Fruit fly (Drosophila melanogaster): Measurements from ENCODE around the gene CG42699.

CG42699 gene

dm6 chrX:5723577-5723976 is 40.8 kb upstream of the CG42699 start:
- TF ChIP-seq Clk (GFP tag; optimal IDR thresholded peaks at IDR 0.05) (no peak), cic (GFP tag; optimal IDR thresholded peaks at IDR 0.05) (no peak)

dm6 chrX:5724151-5724699 is 40.1 kb upstream of the CG42699 start:
- no peak for TF ChIP-seq Crg-1 (GFP tag; optimal IDR thresholded peaks at IDR 0.05)
- no peak for TF ChIP-seq Clk (GFP tag; optimal IDR thresholded peaks at IDR 0.05)
- TF ChIP-seq CG5204 (GFP tag; optimal IDR thresholded peaks at IDR 0.05): no peak
- TF ChIP-seq ovo (GFP tag; optimal IDR thresholded peaks at IDR 0.05): no peak
- TF ChIP-seq CG11617 (GFP tag; optimal IDR thresholded peaks at IDR 0.05): no peak
- no peak for TF ChIP-seq toe (GFP tag; optimal IDR thresholded peaks at IDR 0.05)
- no peak for TF ChIP-seq bab1 (GFP tag; optimal IDR thresholded peaks at IDR 0.05)
- TF ChIP-seq Mnt (GFP tag; optimal IDR thresholded peaks at IDR 0.05): no peak
- no peak for TF ChIP-seq CG14711 (tag; optimal IDR thresholded peaks at IDR 0.05)
- no peak for TF ChIP-seq Hr96 (GFP tag; optimal IDR thresholded peaks at IDR 0.05)
- no peak for TF ChIP-seq tj (GFP tag; optimal IDR thresholded peaks at IDR 0.05)

dm6 chrX:5724744-5725185 is 39.6 kb upstream of the CG42699 start:
- TF ChIP-seq CG14711 (tag; optimal IDR thresholded peaks at IDR 0.05) (peak; percentile 18), bab1 (GFP tag; optimal IDR thresholded peaks at IDR 0.05) (peak; percentile 6), CG7045 (GFP tag; optimal IDR thresholded peaks at IDR 0.05) (peak; percentile 32), pad (GFP tag; optimal IDR thresholded peaks at IDR 0.05) (peak; percentile 59), CG7101 (tag; optimal IDR thresholded peaks at IDR 0.05) (peak; percentile 31), CG5204 (GFP tag; optimal IDR thresholded peaks at IDR 0.05) (no peak), Hr96 (GFP tag; optimal IDR thresholded peaks at IDR 0.05) (no peak)

dm6 chrX:5732440-5732839 is 31.9 kb upstream of the CG42699 start, which contains the start of gene CG15773:
Gene CG15773 (plus strand): TSS chrX:5732740.
- no peak for TF ChIP-seq Mnt (GFP tag; optimal IDR thresholded peaks at IDR 0.05)

dm6 chrX:5735268-5735941 is 28.9 kb upstream of the CG42699 start:
- TF ChIP-seq ovo (GFP tag; optimal IDR thresholded peaks at IDR 0.05) (no peak), CG14711 (tag; optimal IDR thresholded peaks at IDR 0.05) (peak; percentile 95), Crg-1 (GFP tag; optimal IDR thresholded peaks at IDR 0.05) (peak; percentile 83), CG7101 (tag; optimal IDR thresholded peaks at IDR 0.05) (peak; percentile 97), CG11617 (GFP tag; optimal IDR thresholded peaks at IDR 0.05) (peak; percentile 88), tj (GFP tag; optimal IDR thresholded peaks at IDR 0.05) (peak; percentile 82), CG12768 (GFP tag; optimal IDR thresholded peaks at IDR 0.05) (peak; percentile 65), CG1620 (GFP tag; optimal IDR thresholded peaks at IDR 0.05) (peak; percentile 85), Clk (GFP tag; optimal IDR thresholded peaks at IDR 0.05) (peak; percentile 20), CG7045 (GFP tag; optimal IDR thresholded peaks at IDR 0.05) (peak; percentile 77), toe (GFP tag; optimal IDR thresholded peaks at IDR 0.05) (peak; percentile 73), CG33017 (tag; optimal IDR thresholded peaks at IDR 0.05) (peak; percentile 95), bab1 (GFP tag; optimal IDR thresholded peaks at IDR 0.05) (peak; percentile 99), Hr96 (GFP tag; optimal IDR thresholded peaks at IDR 0.05) (peak; percentile 86), CG5204 (GFP tag; optimal IDR thresholded peaks at IDR 0.05) (peak; percentile 77), pad (GFP tag; optimal IDR thresholded peaks at IDR 0.05) (peak; percentile 81), cnc (optimal IDR thresholded peaks at IDR 0.05) (no peak), kay (GFP tag; ENCODE audit: borderline replicate concordance) (no peak), cic (GFP tag; optimal IDR thresholded peaks at IDR 0.05) (peak; percentile 7), Mnt (GFP tag; optimal IDR thresholded peaks at IDR 0.05) (peak; percentile 88)

- no peak for TF ChIP-seq Mnt (GFP tag; optimal IDR thresholded peaks at IDR 0.05)
- peak; percentile 11 for TF ChIP-seq cic (GFP tag; optimal IDR thresholded peaks at IDR 0.05)
- TF ChIP-seq CG11617 (GFP tag; optimal IDR thresholded peaks at IDR 0.05): no peak
- TF ChIP-seq cnc (optimal IDR thresholded peaks at IDR 0.05): no peak
- no peak for TF ChIP-seq toe (GFP tag; optimal IDR thresholded peaks at IDR 0.05)
- TF ChIP-seq CG14711 (tag; optimal IDR thresholded peaks at IDR 0.05): peak; percentile 4
- TF ChIP-seq kay (GFP tag; ENCODE audit: borderline replicate concordance): no peak
- peak; percentile 17 for TF ChIP-seq CG7045 (GFP tag; optimal IDR thresholded peaks at IDR 0.05)
- no peak for TF ChIP-seq bab1 (GFP tag; optimal IDR thresholded peaks at IDR 0.05)
- TF ChIP-seq Hr96 (GFP tag; optimal IDR thresholded peaks at IDR 0.05): no peak
- no peak for TF ChIP-seq ovo (GFP tag; optimal IDR thresholded peaks at IDR 0.05)
- peak; percentile 19 for TF ChIP-seq pad (GFP tag; optimal IDR thresholded peaks at IDR 0.05)
- TF ChIP-seq tj (GFP tag; optimal IDR thresholded peaks at IDR 0.05): peak; percentile 87
- no peak for TF ChIP-seq CG12768 (GFP tag; optimal IDR thresholded peaks at IDR 0.05)
- TF ChIP-seq CG7101 (tag; optimal IDR thresholded peaks at IDR 0.05): no peak
These were observed 27.2 kb upstream of the CG42699 start for dm6 chrX:5737157-5737556.

dm6 chrX:5737676-5738220 is 26.6 kb upstream of the CG42699 start, which contains the start of gene Snx27:
Gene Snx27 (minus strand): TSS chrX:5738031.
- TF ChIP-seq bab1 (GFP tag; optimal IDR thresholded peaks at IDR 0.05) (peak; percentile 84), toe (GFP tag; optimal IDR thresholded peaks at IDR 0.05) (no peak), CG11617 (GFP tag; optimal IDR thresholded peaks at IDR 0.05) (peak; percentile 35), cic (GFP tag; optimal IDR thresholded peaks at IDR 0.05) (peak; percentile 33), Mnt (GFP tag; optimal IDR thresholded peaks at IDR 0.05) (peak; percentile 69), CG12768 (GFP tag; optimal IDR thresholded peaks at IDR 0.05) (peak; percentile 19), Hr96 (GFP tag; optimal IDR thresholded peaks at IDR 0.05) (no peak), pad (GFP tag; optimal IDR thresholded peaks at IDR 0.05) (peak; percentile 34), cnc (optimal IDR thresholded peaks at IDR 0.05) (no peak), CG33017 (tag; optimal IDR thresholded peaks at IDR 0.05) (no peak), tj (GFP tag; optimal IDR thresholded peaks at IDR 0.05) (no peak), ovo (GFP tag; optimal IDR thresholded peaks at IDR 0.05) (peak; percentile 81), CG14711 (tag; optimal IDR thresholded peaks at IDR 0.05) (peak; percentile 41), CG5204 (GFP tag; optimal IDR thresholded peaks at IDR 0.05) (no peak), CG1620 (GFP tag; optimal IDR thresholded peaks at IDR 0.05) (peak; percentile 76), Crg-1 (GFP tag; optimal IDR thresholded peaks at IDR 0.05) (peak; percentile 72), CG7045 (GFP tag; optimal IDR thresholded peaks at IDR 0.05) (no peak), Clk (GFP tag; optimal IDR thresholded peaks at IDR 0.05) (no peak), kay (GFP tag; ENCODE audit: borderline replicate concordance) (no peak), CG7101 (tag; optimal IDR thresholded peaks at IDR 0.05) (peak; percentile 70)

All from whole organism, adult.